Worm (Caenorhabditis elegans) whole organism, late embryonic: ENCODE measurements around the gene uig-1.

Source experiments
- K09A11.1 ChIP-seq: sonication (generic microtip); optimal IDR thresholded peaks from 2 replicates; lab custom pipeline; 2017; ENCODE audit warnings: antibody characterized with exemption, mild to moderate bottlenecking, missing genetic modification characterization, missing compliant biosample characterization; ENCODE audit not compliant: insufficient read depth
- ama-1 ChIP-seq: fragments of 150-350 bp; optimal IDR thresholded peaks from 2 replicates; lab custom pipeline; 2014
- ceh-14 ChIP-seq: sonication (generic microtip); optimal IDR thresholded peaks from 2 replicates; lab custom pipeline; 2016; ENCODE audit warnings: missing genotype, missing genetic modification characterization, missing compliant biosample characterization
- ceh-9 ChIP-seq: sonication (generic microtip); optimal IDR thresholded peaks from 2 replicates; lab custom pipeline; 2016; ENCODE audit warnings: mild to moderate bottlenecking, missing genetic modification characterization, inconsistent platforms, missing compliant biosample characterization
- elt-2 ChIP-seq: sonication (generic microtip); optimal IDR thresholded peaks from 2 replicates; lab custom pipeline; 2016; ENCODE audit warnings: missing genetic modification reagents, missing genetic modification characterization, missing compliant biosample characterization
- fkh-10 ChIP-seq: fragments of 150-350 bp; optimal IDR thresholded peaks from 2 replicates; lab custom pipeline; 2014; ENCODE audit warnings: missing biosample characterization, missing genetic modification reagents, missing genetic modification characterization
- pqm-1 ChIP-seq: sonication (generic microtip); optimal IDR thresholded peaks from 2 replicates; lab custom pipeline; 2016; ENCODE audit warnings: missing genetic modification characterization, missing compliant biosample characterization
- rnt-1 ChIP-seq: sonication (generic microtip); optimal IDR thresholded peaks from 2 replicates; lab custom pipeline; 2016; ENCODE audit warnings: missing genetic modification characterization, missing compliant biosample characterization
- tbx-2 ChIP-seq: sonication (generic microtip); optimal IDR thresholded peaks from 2 replicates; lab custom pipeline; 2016; ENCODE audit warnings: missing genetic modification characterization, missing compliant biosample characterization
- unc-55 ChIP-seq: sonication (generic microtip); optimal IDR thresholded peaks from 2 replicates; lab custom pipeline; 2017; ENCODE audit warnings: missing biosample characterization, missing genetic modification reagents, missing genetic modification characterization

ce11 chrV:13330919-13331318, 35.1 kb upstream of the uig-1 start, which contains the start of gene nhr-129:
- TF ChIP-seq tbx-2 (no peak), pqm-1 (tag; lab: Kevin White, UChicago) (no peak), ceh-9 (tag; lab: Kevin White, UChicago) (no peak), rnt-1 (no peak), ama-1 (lab: Kevin White, UChicago) (no peak), elt-2 (tag; lab: Kevin White, UChicago) (no peak), unc-55 (no peak), ceh-14 (tag; lab: Kevin White, UChicago) (no peak), K09A11.1 (tag; lab: Kevin White, UChicago) (no peak), fkh-10 (GFP tag; lab: Kevin White, UChicago) (no peak)
